Worm (Caenorhabditis elegans): ENCODE results near the gene Y25C1A.2.

- no peak for TF ChIP-seq hrde-1 (tag; optimal IDR thresholded peaks at IDR 0.05; ENCODE audit: borderline replicate concordance)
- no peak for TF ChIP-seq rpc-1 (optimal IDR thresholded peaks at IDR 0.05)
- TF ChIP-seq rpc-1 (tag; optimal IDR thresholded peaks at IDR 0.05) = no peak
- TF ChIP-seq Y95B8A.8 (GFP tag; IDR thresholded peaks at IDR 0.05) = no peak
- TF ChIP-seq D2030.7 (GFP tag; IDR thresholded peaks at IDR 0.05) = no peak
Observed at ce11 chrII:3149521-3150190, 37.2 kb downstream of the Y25C1A.2 start, which contains the start of the genes T10D4.11 and T10D4.1.
